Worm (Caenorhabditis elegans): Measurements from ENCODE around the gene str-230.
"Not testable (repeated sequence)": the region's sequence is repeated elsewhere in the genome, so short reads cannot be mapped to it uniquely, and the experiment has no call there.

str-230 gene

DNA sequence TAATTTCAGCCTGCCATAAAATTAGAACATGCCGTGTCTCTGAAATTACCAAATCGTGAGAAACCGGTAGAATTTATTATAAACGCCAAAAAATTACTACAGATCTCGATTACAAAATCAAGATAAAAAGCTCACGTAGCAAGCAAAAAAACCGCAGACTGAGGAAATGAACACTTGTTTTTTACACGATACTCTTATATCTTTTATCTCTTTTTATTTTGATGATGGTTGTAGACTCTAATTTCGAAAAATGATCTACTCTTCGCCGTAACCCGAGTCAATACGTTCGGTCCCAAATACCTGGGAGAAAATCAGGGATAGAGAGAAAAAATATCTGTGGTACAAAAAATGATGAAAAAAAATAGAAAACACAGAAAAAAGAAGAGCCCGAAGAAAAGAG, 12.5 kb upstream of the str-230 start:
- TF ChIP-seq Y67H2A.10 (GFP tag; conservative IDR thresholded peaks at IDR 0.05) (no peak), F10E7.11 (tag; optimal IDR thresholded peaks at IDR 0.05) (no peak), attf-5 (GFP tag; optimal IDR thresholded peaks at IDR 0.05) (no peak), bed-2 (GFP tag; IDR thresholded peaks at IDR 0.05) (no peak), ztf-6 (GFP tag; IDR thresholded peaks at IDR 0.05) (no peak), unc-130 (GFP tag; optimal IDR thresholded peaks at IDR 0.05) (no peak), madf-3 (GFP tag; IDR thresholded peaks at IDR 0.05) (no peak), F57C9.4 (tag; optimal IDR thresholded peaks at IDR 0.05) (no peak), madf-10 (tag; optimal IDR thresholded peaks at IDR 0.05) (no peak)

DNA sequence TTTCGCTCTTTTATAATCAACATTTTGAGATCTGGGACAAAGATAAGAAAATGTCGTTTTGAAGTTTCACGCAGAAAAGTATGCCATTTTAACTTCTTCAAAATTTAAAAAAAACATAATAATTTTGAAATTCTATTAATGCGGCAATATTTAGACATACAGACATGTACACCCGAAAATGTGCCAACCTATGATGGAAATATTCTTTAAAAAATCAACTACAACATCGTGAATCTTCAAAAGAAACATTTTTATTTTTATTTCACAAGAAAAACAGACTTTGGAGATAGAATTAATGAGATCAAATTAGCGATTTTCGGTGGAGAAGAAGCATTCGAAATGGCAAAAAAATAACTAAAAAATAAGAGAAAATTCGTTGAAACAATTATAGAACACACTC, 4.5 kb upstream of the str-230 start, which contains the start of gene T16A9.5:
Gene T16A9.5 (minus strand): TSS at position 101 of the 400 bp plus-strand sequence.
- TF ChIP-seq K11D2.4 (GFP tag; IDR thresholded peaks at IDR 0.05) (no peak), ceh-40 (GFP tag; IDR thresholded peaks at IDR 0.05) (no peak), Y53F4B.3 (GFP tag; IDR thresholded peaks at IDR 0.05) (no peak), somi-1 (GFP tag; optimal IDR thresholded peaks at IDR 0.05) (no peak), F10E7.11 (tag; optimal IDR thresholded peaks at IDR 0.05) (no peak), hlh-12 (tag; optimal IDR thresholded peaks at IDR 0.05) (no peak), ztf-18 (tag; optimal IDR thresholded peaks at IDR 0.05) (no peak)

ce11 chrV:14212813-14213212, 2.2 kb upstream of the str-230 start:
- TF ChIP-seq D2030.7 (GFP tag; IDR thresholded peaks at IDR 0.05) (no peak), nhr-80 (tag; optimal IDR thresholded peaks at IDR 0.05) (peak; percentile 50), egl-44 (GFP tag; IDR thresholded peaks at IDR 0.05) (0 out of 2 replicates have a peak, but pooled peaks have one; percentile 43)

- not testable (repeated sequence) for TF ChIP-seq zfh-2 (GFP tag; conservative IDR thresholded peaks at IDR 0.05); T26A5.8 (tag; optimal IDR thresholded peaks at IDR 0.05); lin-35 (GFP tag; optimal IDR thresholded peaks at IDR 0.05)
Observed at ce11 chrV:14205214-14205613, 5.4 kb downstream of the str-230 start, which contains the start of gene T16A9.3. Gene T16A9.3 (plus strand): TSS chrV:14205514.

DNA sequence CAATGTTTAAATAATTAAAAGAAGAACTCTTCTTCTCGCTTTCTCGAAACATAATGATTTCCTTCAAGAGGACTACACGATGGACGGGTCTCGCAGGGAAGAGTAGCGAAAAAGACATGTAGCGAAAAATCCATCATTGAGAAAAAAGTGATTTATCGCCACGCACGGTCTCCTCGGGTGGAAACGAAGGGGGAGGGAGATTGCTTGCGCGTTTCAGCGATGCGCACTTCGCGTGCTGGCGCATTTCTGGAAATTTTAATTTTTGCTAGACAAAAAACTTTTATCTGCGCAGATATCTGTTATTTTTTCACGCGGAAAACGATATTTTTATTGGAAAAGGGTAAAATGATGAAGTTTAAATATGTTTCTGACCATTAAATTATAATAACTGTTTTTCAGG, 6.8 kb downstream of the str-230 start:
- TF ChIP-seq mcd-1 (GFP tag; IDR thresholded peaks at IDR 0.05) (peak; percentile 73), hmg-1.2 (GFP tag; IDR thresholded peaks at IDR 0.05) (0 out of 2 replicates have a peak, but pooled peaks have one; percentile 7), egrh-3 (GFP tag; IDR thresholded peaks at IDR 0.05) (peak; percentile 71), dox-1 (GFP tag; IDR thresholded peaks at IDR 0.05) (peak; percentile 67), ztf-18 (tag; optimal IDR thresholded peaks at IDR 0.05) (peak; percentile 7), F33H1.4 (GFP tag; IDR thresholded peaks at IDR 0.05) (0 out of 2 replicates have a peak, but pooled peaks have one; percentile 12)

DNA sequence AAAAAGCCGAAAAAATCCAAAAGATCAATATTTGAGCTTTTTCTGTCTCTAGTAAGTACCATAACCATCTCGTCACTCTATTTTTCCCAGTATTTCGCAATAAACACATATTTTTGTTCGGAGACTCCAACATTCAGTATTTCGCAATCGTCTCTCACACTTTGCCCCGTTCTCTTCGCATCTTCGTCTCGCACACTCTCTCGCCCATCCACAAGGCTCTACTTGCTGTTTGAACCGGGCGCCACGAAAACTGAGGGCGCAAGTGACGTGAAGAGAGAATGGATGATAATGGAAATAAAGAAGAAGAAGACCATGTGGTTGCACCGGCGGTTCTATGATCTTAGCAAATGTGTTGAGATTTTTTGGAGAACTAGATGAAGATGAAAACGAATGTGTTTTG, 10.6 kb downstream of the str-230 start:
- TF ChIP-seq F39B2.1 (GFP tag; IDR thresholded peaks at IDR 0.05) (no peak), zfh-2 (GFP tag; conservative IDR thresholded peaks at IDR 0.05) (peak; percentile 94), cebp-1 (GFP tag; IDR thresholded peaks at IDR 0.05) (peak; percentile 100), cebp-1 (tag; optimal IDR thresholded peaks at IDR 0.05) (peak; percentile 100), akir-1 (GFP tag; optimal IDR thresholded peaks at IDR 0.05) (no peak), aptf-2 (GFP tag; conservative IDR thresholded peaks at IDR 0.05) (no peak), Y53F4B.3 (GFP tag; IDR thresholded peaks at IDR 0.05) (no peak), aptf-3 (GFP tag; IDR thresholded peaks at IDR 0.05) (no peak), mcd-1 (GFP tag; IDR thresholded peaks at IDR 0.05) (peak; percentile 78), tbx-9 (tag; optimal IDR thresholded peaks at IDR 0.05; ENCODE audit: borderline replicate concordance) (no peak), attf-3 (GFP tag; conservative IDR thresholded peaks at IDR 0.05) (no peak), F57C9.4 (tag; optimal IDR thresholded peaks at IDR 0.05) (no peak), snpc-4 (GFP tag; optimal IDR thresholded peaks at IDR 0.05) (no peak), snpc-4 (tag; optimal IDR thresholded peaks at IDR 0.05) (peak; percentile 38 to 69 (median 57)), ccch-3 (GFP tag; optimal IDR thresholded peaks at IDR 0.05) (no peak), rcor-1 (GFP tag; IDR thresholded peaks at IDR 0.05) (peak; percentile 57), madf-10 (tag; optimal IDR thresholded peaks at IDR 0.05) (peak; percentile 77), ztf-25 (GFP tag; IDR thresholded peaks at IDR 0.05) (no peak), ama-1 (optimal IDR thresholded peaks at IDR 0.05) (no peak), ama-1 (GFP tag; optimal IDR thresholded peaks at IDR 0.05) (no peak)
